Worm (Caenorhabditis elegans) whole organism, young adult: ENCODE data around the gene C05D2.8.

Experiments used
- B0019.2 ChIP-seq: fragments of 200-800 bp; sonication (Bioruptor generic); conservative IDR thresholded peaks from 2 replicates; pipeline ENCODE4 v1.3.6; 2022; ENCODE audit warnings: missing genetic modification reagents, missing genetic modification characterization, missing compliant biosample characterization
- B0336.3 ChIP-seq: fragments of 200-800 bp; sonication (Bioruptor generic); IDR thresholded peaks from 2 replicates; pipeline ENCODE4 v1.3.6; 2022; ENCODE audit warnings: missing genetic modification characterization, missing compliant biosample characterization
- C06A6.2 ChIP-seq: fragments of 200-800 bp; sonication (Bioruptor generic); conservative IDR thresholded peaks from 2 replicates; pipeline ENCODE4 v1.3.6; 2022; ENCODE audit warnings: missing genetic modification characterization, missing compliant biosample characterization
- C17E4.6 ChIP-seq: fragments of 200-800 bp; sonication (Bioruptor generic); IDR thresholded peaks from 2 replicates; pipeline ENCODE4 v1.3.6; 2022; ENCODE audit warnings: missing genetic modification reagents, missing genetic modification characterization, missing compliant biosample characterization
- F57C9.4 ChIP-seq: sonication (generic microtip); optimal IDR thresholded peaks from 2 replicates; lab custom pipeline; 2017; ENCODE audit warnings: mild to moderate bottlenecking, missing genetic modification characterization, missing compliant biosample characterization
- T26A5.8 ChIP-seq: sonication (generic microtip); optimal IDR thresholded peaks from 2 replicates; lab custom pipeline; 2016; ENCODE audit warnings: missing genetic modification characterization, missing compliant biosample characterization
- Y53G8AR.9 ChIP-seq: fragments of 200-800 bp; sonication (Bioruptor generic); conservative IDR thresholded peaks from 2 replicates; pipeline ENCODE4 v1.3.6; 2022; ENCODE audit warnings: missing genetic modification reagents, missing genetic modification characterization, missing compliant biosample characterization
- Y56A3A.18 ChIP-seq: fragments of 200-800 bp; sonication (Bioruptor generic); IDR thresholded peaks from 2 replicates; pipeline ENCODE4 v1.3.6; 2022; ENCODE audit warnings: missing genetic modification reagents, missing genetic modification characterization, missing compliant biosample characterization
- ZK185.1 ChIP-seq: sonication (generic microtip); optimal IDR thresholded peaks from 2 replicates; lab custom pipeline; 2016; ENCODE audit warnings: mild to moderate bottlenecking, missing genetic modification characterization, missing compliant biosample characterization; ENCODE audit not compliant: poor library complexity, severe bottlenecking
- akir-1 ChIP-seq: fragments of 200-800 bp; sonication (Bioruptor generic); optimal IDR thresholded peaks from 2 replicates; lab custom pipeline; 2018; ENCODE audit warnings: mild to moderate bottlenecking, missing genetic modification characterization, moderate library complexity, missing compliant biosample characterization
- ama-1 ChIP-seq, 3 experiments: fragments of 150-350 bp in 1 of 3; sonication (generic microtip) in 2 of 3; optimal IDR thresholded peaks; 2 replicates each; lab custom pipeline; 2014 to 2018; ENCODE audit warnings: missing biosample characterization in 2 of 3, missing genetic modification characterization in 2 of 3, missing genetic modification reagents in 2 of 3
- aptf-3 ChIP-seq: fragments of 200-800 bp; sonication (Bioruptor generic); IDR thresholded peaks from 2 replicates; pipeline ENCODE4 v1.3.6; 2022; ENCODE audit warnings: missing genetic modification characterization, missing compliant biosample characterization
- athp-1 ChIP-seq: sonication (generic microtip); optimal IDR thresholded peaks from 2 replicates; lab custom pipeline; 2017; ENCODE audit warnings: mild to moderate bottlenecking, missing genetic modification characterization, missing compliant biosample characterization
- bed-2 ChIP-seq: fragments of 200-800 bp; sonication (Bioruptor generic); IDR thresholded peaks from 2 replicates; pipeline ENCODE4 v1.3.6; 2022; ENCODE audit warnings: missing genetic modification reagents, missing genetic modification characterization, missing compliant biosample characterization
- chd-7 ChIP-seq: sonication (generic microtip); optimal IDR thresholded peaks from 2 replicates; lab custom pipeline; 2016; ENCODE audit warnings: mild to moderate bottlenecking, missing genetic modification characterization, moderate library complexity, missing compliant biosample characterization
- egl-18 ChIP-seq: fragments of 200-800 bp; sonication (Bioruptor generic); IDR thresholded peaks from 2 replicates; pipeline ENCODE4 v1.3.6; 2022; ENCODE audit warnings: missing genetic modification reagents, missing genetic modification characterization, missing compliant biosample characterization
- egl-44 ChIP-seq: fragments of 200-800 bp; sonication (Bioruptor generic); IDR thresholded peaks from 2 replicates; pipeline ENCODE4 v1.3.6; 2022; ENCODE audit warnings: missing genetic modification reagents, missing genetic modification characterization, missing compliant biosample characterization
- ekl-4 ChIP-seq: fragments of 200-800 bp; sonication (Bioruptor generic); IDR thresholded peaks from 2 replicates; pipeline ENCODE4 v1.3.6; 2022; ENCODE audit warnings: missing genetic modification reagents, missing genetic modification characterization, missing compliant biosample characterization
- gei-17 ChIP-seq: fragments of 200-800 bp; sonication (Bioruptor generic); optimal IDR thresholded peaks from 2 replicates; lab custom pipeline; 2018; ENCODE audit warnings: mild to moderate bottlenecking, missing genetic modification characterization, missing compliant biosample characterization
- hlh-26 ChIP-seq: fragments of 200-800 bp; sonication (Bioruptor generic); conservative IDR thresholded peaks from 2 replicates; pipeline ENCODE4 v1.3.6; 2022; ENCODE audit warnings: missing genetic modification reagents, missing genetic modification characterization, missing compliant biosample characterization
- let-526 ChIP-seq: fragments of 200-800 bp; sonication (Bioruptor generic); IDR thresholded peaks from 2 replicates; pipeline ENCODE4 v1.3.6; 2022; ENCODE audit warnings: missing genetic modification reagents, missing genetic modification characterization, missing compliant biosample characterization
- let-607 ChIP-seq, 2 experiments: fragments of 200-800 bp in 1 of 2; sonication (Bioruptor generic) in 1 of 2; sonication (generic microtip) in 1 of 2; optimal IDR thresholded peaks; 2 replicates each; lab custom pipeline; 2016 to 2018; ENCODE audit warnings: mild to moderate bottlenecking in 2 of 2, missing compliant biosample characterization in 2 of 2, missing genetic modification characterization in 2 of 2, moderate library complexity in 2 of 2, missing genotype in 1 of 2
- lsl-1 ChIP-seq: fragments of 200-800 bp; sonication (Bioruptor generic); optimal IDR thresholded peaks from 2 replicates; lab custom pipeline; 2018; ENCODE audit warnings: mild to moderate bottlenecking, missing genetic modification characterization, moderate library complexity, missing compliant biosample characterization
- madf-3 ChIP-seq: fragments of 200-800 bp; sonication (Bioruptor generic); IDR thresholded peaks from 2 replicates; pipeline ENCODE4 v1.3.6; 2022; ENCODE audit warnings: missing genetic modification reagents, missing genetic modification characterization, missing compliant biosample characterization
- madf-8 ChIP-seq: fragments of 200-800 bp; sonication (Bioruptor generic); conservative IDR thresholded peaks from 2 replicates; pipeline ENCODE4 v1.3.6; 2022; ENCODE audit warnings: missing genetic modification reagents, missing genetic modification characterization, missing compliant biosample characterization
- mel-28 ChIP-seq: sonication (generic microtip); optimal IDR thresholded peaks from 2 replicates; lab custom pipeline; 2016; ENCODE audit warnings: borderline replicate concordance, mild to moderate bottlenecking, missing genetic modification characterization, missing compliant biosample characterization
- nfyb-1 ChIP-seq: fragments of 200-800 bp; sonication (Bioruptor generic); IDR thresholded peaks from 2 replicates; pipeline ENCODE4 v1.3.6; 2022; ENCODE audit warnings: missing genetic modification reagents, missing genetic modification characterization, missing compliant biosample characterization
- nhr-120 ChIP-seq: fragments of 200-800 bp; sonication (Bioruptor generic); IDR thresholded peaks from 2 replicates; pipeline ENCODE4 v1.3.6; 2022; ENCODE audit warnings: missing genetic modification characterization, missing compliant biosample characterization
- nhr-80 ChIP-seq: sonication (generic microtip); optimal IDR thresholded peaks from 2 replicates; lab custom pipeline; 2016; ENCODE audit warnings: missing genetic modification characterization, missing compliant biosample characterization
- pbrm-1 ChIP-seq: fragments of 200-800 bp; sonication (Bioruptor generic); IDR thresholded peaks from 2 replicates; pipeline ENCODE4 v1.3.6; 2022; ENCODE audit warnings: missing genetic modification reagents, missing genetic modification characterization, missing compliant biosample characterization
- rcor-1 ChIP-seq: fragments of 200-800 bp; sonication (Bioruptor generic); IDR thresholded peaks from 2 replicates; pipeline ENCODE4 v1.3.6; 2022; ENCODE audit warnings: missing genetic modification reagents, missing genetic modification characterization, missing compliant biosample characterization
- rec-8 ChIP-seq, 2 experiments: sonication (generic microtip); optimal IDR thresholded peaks; 2 replicates each; lab custom pipeline; 2016; ENCODE audit warnings: mild to moderate bottlenecking in 2 of 2, missing genetic modification characterization in 2 of 2, missing genetic modification reagents in 2 of 2, missing genotype in 2 of 2, missing biosample characterization in 1 of 2, missing compliant biosample characterization in 1 of 2, moderate library complexity in 1 of 2
- sdz-38 ChIP-seq: sonication (generic microtip); optimal IDR thresholded peaks from 2 replicates; lab custom pipeline; 2016; ENCODE audit warnings: missing genotype, missing genetic modification characterization, missing compliant biosample characterization
- snpc-1.1 ChIP-seq: sonication (generic microtip); optimal IDR thresholded peaks from 2 replicates; lab custom pipeline; 2017; ENCODE audit warnings: missing genetic modification characterization, mild to moderate bottlenecking, missing compliant biosample characterization, antibody characterized with exemption, moderate library complexity, missing genotype, missing genetic modification reagents; ENCODE audit not compliant: insufficient read depth
- snpc-1.3 ChIP-seq: sonication (generic microtip); optimal IDR thresholded peaks from 2 replicates; lab custom pipeline; 2017; ENCODE audit warnings: missing genetic modification characterization, mild to moderate bottlenecking, missing compliant biosample characterization, antibody characterized with exemption, moderate library complexity, missing genotype, missing genetic modification reagents; ENCODE audit not compliant: insufficient read depth
- snpc-3.4 ChIP-seq: sonication (generic microtip); optimal IDR thresholded peaks from 2 replicates; lab custom pipeline; 2017; ENCODE audit warnings: missing genetic modification characterization, mild to moderate bottlenecking, missing compliant biosample characterization, antibody characterized with exemption, moderate library complexity, missing genotype, missing genetic modification reagents
- snpc-4 ChIP-seq, 5 experiments: fragments of 150-350 bp in 1 of 5; sonication (generic microtip) in 4 of 5; optimal IDR thresholded peaks; 2 replicates each; lab custom pipeline; 2014 to 2018; ENCODE audit warnings: missing genetic modification characterization in 5 of 5, missing biosample characterization in 3 of 5, antibody characterized with exemption in 2 of 5, mild to moderate bottlenecking in 2 of 5, missing compliant biosample characterization in 2 of 5, missing genotype in 2 of 5, moderate library complexity in 2 of 5, missing genetic modification reagents in 1 of 5
- tbp1 ChIP-seq: fragments of 200-800 bp; sonication (Bioruptor generic); optimal IDR thresholded peaks from 2 replicates; lab custom pipeline; 2018; ENCODE audit warnings: mild to moderate bottlenecking, missing genetic modification characterization, missing compliant biosample characterization
- tbx-9 ChIP-seq: sonication (generic microtip); optimal IDR thresholded peaks from 2 replicates; lab custom pipeline; 2016; ENCODE audit warnings: borderline replicate concordance, missing genetic modification characterization, inconsistent platforms, missing compliant biosample characterization
- zfh-2 ChIP-seq: fragments of 200-800 bp; sonication (Bioruptor generic); conservative IDR thresholded peaks from 2 replicates; pipeline ENCODE4 v1.3.6; 2022; ENCODE audit warnings: missing genetic modification reagents, missing genetic modification characterization, missing compliant biosample characterization
- ztf-18 ChIP-seq: sonication (generic microtip); optimal IDR thresholded peaks from 2 replicates; lab custom pipeline; 2016; ENCODE audit warnings: missing genotype, mild to moderate bottlenecking, missing genetic modification characterization, missing compliant biosample characterization
- ztf-25 ChIP-seq: fragments of 200-800 bp; sonication (Bioruptor generic); IDR thresholded peaks from 2 replicates; pipeline ENCODE4 v1.3.6; 2022; ENCODE audit warnings: missing genetic modification reagents, missing genetic modification characterization, missing compliant biosample characterization
- ztf-28 ChIP-seq: fragments of 200-800 bp; sonication (Bioruptor generic); IDR thresholded peaks from 2 replicates; pipeline ENCODE4 v1.3.6; 2022; ENCODE audit warnings: missing genetic modification reagents, missing genetic modification characterization, missing compliant biosample characterization

C05D2.8 gene

ce11 chrIII:5622232-5623009 is 12.3 kb upstream of the C05D2.8 start:
- TF ChIP-seq ztf-28 (GFP tag; lab: Robert Waterston, UW), result no peak
- TF ChIP-seq madf-3 (GFP tag; lab: Robert Waterston, UW), result no peak

DNA sequence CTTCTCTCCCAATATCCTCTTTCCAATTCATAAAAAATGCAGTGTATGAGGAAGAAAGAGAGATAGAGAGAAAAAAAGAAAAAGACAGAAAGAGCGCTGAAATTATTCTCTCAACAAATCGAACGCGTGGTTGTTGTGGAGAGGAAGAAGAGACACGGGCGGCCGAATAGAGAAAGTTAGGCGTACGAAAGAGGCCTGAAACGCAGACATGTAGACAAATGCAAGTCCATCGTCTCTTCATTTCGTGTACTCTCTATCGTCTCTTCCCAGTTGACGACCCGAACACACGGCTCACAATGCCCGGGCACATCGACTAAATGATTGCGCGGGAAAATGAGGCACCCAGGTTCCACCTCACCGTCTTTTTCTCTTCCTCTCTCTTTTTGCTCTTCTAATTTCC is 11.1 kb upstream of the C05D2.8 start:
- TF ChIP-seq ztf-25 (GFP tag; lab: Robert Waterston, UW), result no peak
- TF ChIP-seq snpc-4 (GFP tag; optimal IDR thresholded peaks at IDR 0.05; lab: Kevin White, UChicago), result peak; percentile 22
- peak in 3 of 4 experiments; percentile 20 to 50 (median 48) for TF ChIP-seq snpc-4 (tag; optimal IDR thresholded peaks at IDR 0.05; lab: Kevin White, UChicago)
- TF ChIP-seq tbp1 (GFP tag; lab: Kevin White, UChicago), result no peak
- TF ChIP-seq egl-44 (GFP tag; lab: Robert Waterston, UW), result no peak
- TF ChIP-seq Y53G8AR.9 (GFP tag; lab: Robert Waterston, UW), result no peak
- TF ChIP-seq lsl-1 (GFP tag; lab: Kevin White, UChicago), result no peak
- no peak for TF ChIP-seq tbx-9 (tag; lab: Kevin White, UChicago)
- TF ChIP-seq T26A5.8, result no peak
- peak; percentile 22; the same call in 1 of the 2 replicates for TF ChIP-seq C17E4.6 (GFP tag; lab: Robert Waterston, UW)
- no peak for TF ChIP-seq nhr-120
- TF ChIP-seq hlh-26 (GFP tag; lab: Robert Waterston, UW), result no peak
- peak; percentile 40; the same call in 1 of the 2 replicates for TF ChIP-seq B0336.3 (GFP tag; lab: Robert Waterston, UW)
- no peak for TF ChIP-seq Y56A3A.18 (GFP tag; lab: Robert Waterston, UW)
- TF ChIP-seq C06A6.2 (GFP tag; lab: Robert Waterston, UW), result 0 out of 2 replicates have a peak, but pooled peaks have one; percentile 27
- no peak for TF ChIP-seq akir-1
- peak; percentile 19; the same call in 1 of the 2 replicates for TF ChIP-seq madf-8
- no peak for TF ChIP-seq bed-2 (GFP tag; lab: Robert Waterston, UW)
- no peak for TF ChIP-seq F57C9.4 (tag; lab: Kevin White, UChicago)
- TF ChIP-seq snpc-1.3 (tag; lab: Kevin White, UChicago), result no peak
- TF ChIP-seq athp-1 (tag; lab: Kevin White, UChicago), result no peak
- TF ChIP-seq nhr-80, result peak; percentile 96
- no peak for TF ChIP-seq B0019.2 (GFP tag; lab: Robert Waterston, UW)
- TF ChIP-seq ZK185.1 (tag; lab: Kevin White, UChicago), result peak; percentile 35
- TF ChIP-seq egl-18 (GFP tag; lab: Robert Waterston, UW), result no peak
- no peak for TF ChIP-seq mel-28
- no peak for TF ChIP-seq pbrm-1 (GFP tag; lab: Robert Waterston, UW)
- TF ChIP-seq nfyb-1, result no peak
- TF ChIP-seq rec-8 (tag; optimal IDR thresholded peaks at IDR 0.05; lab: Kevin White, UChicago), result no peak
- peak in 1 of 2 experiments; percentile 58 for TF ChIP-seq let-607 (tag; optimal IDR thresholded peaks at IDR 0.05; lab: Kevin White, UChicago)
- no peak for TF ChIP-seq ztf-28 (GFP tag; lab: Robert Waterston, UW)
- TF ChIP-seq ama-1 (optimal IDR thresholded peaks at IDR 0.05; lab: Kevin White, UChicago), result no peak
- TF ChIP-seq ama-1 (GFP tag; optimal IDR thresholded peaks at IDR 0.05; lab: Kevin White, UChicago), result no peak
- TF ChIP-seq sdz-38 (tag; lab: Kevin White, UChicago), result no peak
- TF ChIP-seq zfh-2 (GFP tag; lab: Robert Waterston, UW), result peak; percentile 86
- TF ChIP-seq ztf-18 (tag; lab: Kevin White, UChicago), result no peak
- TF ChIP-seq snpc-1.1 (tag; lab: Kevin White, UChicago), result no peak
- TF ChIP-seq gei-17 (GFP tag; lab: Kevin White, UChicago), result no peak
- peak; percentile 63 for TF ChIP-seq ekl-4 (GFP tag; lab: Robert Waterston, UW)
- 0 out of 2 replicates have a peak, but pooled peaks have one; percentile 23 for TF ChIP-seq rcor-1 (GFP tag; lab: Robert Waterston, UW)
- TF ChIP-seq snpc-3.4 (tag; lab: Kevin White, UChicago), result no peak
- no peak for TF ChIP-seq aptf-3 (GFP tag; lab: Robert Waterston, UW)
- TF ChIP-seq let-526, result no peak
- no peak for TF ChIP-seq chd-7 (tag; lab: Kevin White, UChicago)
